Fruit fly (Drosophila melanogaster): ENCODE results near the gene CG31955.

CG31955 gene

dm6 chr2L:3701526-3701925, 11.4 kb downstream of the CG31955 start, which contains the start of gene CG43145:
TSS of gene CG43145 (plus strand) at chr2L:3701826.
- no peak for TF ChIP-seq CG18476 (GFP tag; optimal IDR thresholded peaks at IDR 0.05)
- no peak for TF ChIP-seq BtbVII (GFP tag; optimal IDR thresholded peaks at IDR 0.05)
- no peak for TF ChIP-seq CG6854 (GFP tag; optimal IDR thresholded peaks at IDR 0.05)
- TF ChIP-seq CG10321 (GFP tag; IDR thresholded peaks at IDR 0.05), result no peak
- no peak for TF ChIP-seq Aef1 (GFP tag; IDR thresholded peaks at IDR 0.05)
- no peak for TF ChIP-seq Abd-B (GFP tag; optimal IDR thresholded peaks at IDR 0.05)
- no peak for TF ChIP-seq YL-1 (GFP tag; optimal IDR thresholded peaks at IDR 0.05)
- no peak for TF ChIP-seq bsh (GFP tag; optimal IDR thresholded peaks at IDR 0.05)
- TF ChIP-seq gt (GFP tag; IDR thresholded peaks at IDR 0.05), result no peak

dm6 chr2L:3700990-3701389, 11.9 kb downstream of the CG31955 start, which contains the start of gene CG42467:
TSS of gene CG42467 (plus strand) at chr2L:3701290.
- no peak for TF ChIP-seq caup (GFP tag; optimal IDR thresholded peaks at IDR 0.05; ENCODE audit: severe bottlenecking)
- no peak for TF ChIP-seq scrt (GFP tag; optimal IDR thresholded peaks at IDR 0.05)

- TF ChIP-seq CG7963 (GFP tag; IDR thresholded peaks at IDR 0.05; ENCODE audit: partially characterized antibody) (no peak), kay (GFP tag; optimal IDR thresholded peaks at IDR 0.05) (no peak), Sry-δ (GFP tag; optimal IDR thresholded peaks at IDR 0.05) (no peak), klu (GFP tag; IDR thresholded peaks at IDR 0.05) (no peak), sim (GFP tag; IDR thresholded peaks at IDR 0.05) (no peak), hb (GFP tag; IDR thresholded peaks at IDR 0.05; ENCODE audit: partially characterized antibody) (no peak), Chrac-16 (GFP tag; optimal IDR thresholded peaks at IDR 0.05) (no peak), abd-A (tag; optimal IDR thresholded peaks at IDR 0.05) (no peak), Hr51 (GFP tag; optimal IDR thresholded peaks at IDR 0.05) (no peak), CG4282 (GFP tag; optimal IDR thresholded peaks at IDR 0.05) (no peak), CG3407 (GFP tag; optimal IDR thresholded peaks at IDR 0.05) (no peak), Elba2 (GFP tag; optimal IDR thresholded peaks at IDR 0.05) (no peak), CG7928 (GFP tag; optimal IDR thresholded peaks at IDR 0.05) (no peak), CG1233 (GFP tag; optimal IDR thresholded peaks at IDR 0.05) (no peak), CG7839 (tag; optimal IDR thresholded peaks at IDR 0.05) (no peak), Dll (GFP tag; IDR thresholded peaks at IDR 0.05; ENCODE audit: partially characterized antibody) (no peak), tgo (GFP tag; IDR thresholded peaks at IDR 0.05) (no peak)
Measured at dm6 chr2L:3700374-3700773, 12.5 kb downstream of the CG31955 start, which contains the start of gene Sfp24C1. TSS of gene Sfp24C1 (plus strand) at chr2L:3700674.

DNA sequence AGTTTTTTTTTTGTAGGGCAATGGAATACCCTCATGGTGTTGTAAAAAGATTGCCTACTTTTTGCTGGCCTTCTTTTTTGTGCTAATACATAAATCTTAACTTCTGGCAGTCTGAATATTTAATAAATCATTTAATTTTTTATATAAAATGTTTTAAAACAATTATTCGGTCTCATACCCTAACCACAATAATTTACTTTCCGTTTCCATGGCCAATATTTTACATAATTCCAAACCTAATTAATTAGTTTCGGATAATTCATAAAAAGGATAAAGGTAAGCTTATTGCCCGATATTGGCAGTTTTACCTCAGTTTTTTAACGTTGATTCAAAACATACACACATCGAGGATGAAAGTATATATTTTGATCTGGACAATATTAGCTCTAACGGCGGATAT, 13.0 kb downstream of the CG31955 start, which contains the start of gene CG42465:
Gene CG42465 (plus strand): TSS at position 301 of the 400 bp plus-strand sequence.
- TF ChIP-seq dan (GFP tag; IDR thresholded peaks at IDR 0.05), result no peak

dm6 chr2L:3698992-3699514, 13.9 kb downstream of the CG31955 start, which contains the start of the genes CG10031 and CG42464:
TSS of gene CG10031 (minus strand) at chr2L:3699092.
TSS of gene CG42464 (plus strand) at chr2L:3699464.
- TF ChIP-seq CG5180 (GFP tag; optimal IDR thresholded peaks at IDR 0.05) (no peak), rib (GFP tag; IDR thresholded peaks at IDR 0.05) (no peak), CG34376 (GFP tag; optimal IDR thresholded peaks at IDR 0.05) (peak; percentile 26), pb (GFP tag; optimal IDR thresholded peaks at IDR 0.05) (no peak), CG13287 (GFP tag; IDR thresholded peaks at IDR 0.05; ENCODE audit: partially characterized antibody) (no peak), CG17612 (GFP tag; IDR thresholded peaks at IDR 0.05) (no peak), dpn (GFP tag; optimal IDR thresholded peaks at IDR 0.05) (no peak), row (GFP tag; IDR thresholded peaks at IDR 0.05) (no peak), ranshi (GFP tag; IDR thresholded peaks at IDR 0.05) (no peak), pan (optimal IDR thresholded peaks at IDR 0.05) (no peak), pan (GFP tag; optimal IDR thresholded peaks at IDR 0.05 in 1 of 2, IDR thresholded peaks at IDR 0.05 in 1 of 2) (no peak), Pdp1 (GFP tag; optimal IDR thresholded peaks at IDR 0.05) (peak in 1 of 2 experiments; percentile 42), CG15514 (GFP tag; optimal IDR thresholded peaks at IDR 0.05) (peak; percentile 56), CG4360 (GFP tag; IDR thresholded peaks at IDR 0.05) (no peak), pfk (GFP tag; optimal IDR thresholded peaks at IDR 0.05) (no peak), dysf (GFP tag; IDR thresholded peaks at IDR 0.05) (no peak)

All from whole organism, embryonic.